Worm (Caenorhabditis elegans) whole organism, late embryonic: ENCODE measurements around the gene ZK1248.17.

Experiments used
- T23F11.4 ChIP-seq: fragments of 200-800 bp; sonication (Bioruptor generic); optimal IDR thresholded peaks from 2 replicates; lab custom pipeline; 2018; ENCODE audit warnings: mild to moderate bottlenecking, missing genetic modification characterization, missing compliant biosample characterization
- ceh-31 ChIP-seq: sonication (generic microtip); optimal IDR thresholded peaks from 2 replicates; lab custom pipeline; 2016; ENCODE audit warnings: missing genetic modification characterization, missing compliant biosample characterization
- nhr-11 ChIP-seq: fragments of 150-350 bp; optimal IDR thresholded peaks from 2 replicates; lab custom pipeline; 2014; ENCODE audit warnings: missing biosample characterization, missing genetic modification characterization
- rnt-1 ChIP-seq: sonication (generic microtip); optimal IDR thresholded peaks from 2 replicates; lab custom pipeline; 2016; ENCODE audit warnings: missing genetic modification characterization, missing compliant biosample characterization
- tbx-2 ChIP-seq: sonication (generic microtip); optimal IDR thresholded peaks from 2 replicates; lab custom pipeline; 2016; ENCODE audit warnings: missing genetic modification characterization, missing compliant biosample characterization
- ttx-3 ChIP-seq: sonication (generic microtip); optimal IDR thresholded peaks from 2 replicates; lab custom pipeline; 2016; ENCODE audit warnings: missing genetic modification reagents, missing genetic modification characterization, missing compliant biosample characterization

ce11 chrII:5841866-5842265 is 3.5 kb downstream of the ZK1248.17 start, which contains the start of gene nep-25:
- TF ChIP-seq ceh-31 (no peak), T23F11.4 (GFP tag; lab: Kevin White, UChicago) (no peak), ttx-3 (no peak), nhr-11 (tag; lab: Kevin White, UChicago) (no peak), tbx-2 (tag; lab: Kevin White, UChicago) (no peak), rnt-1 (tag; lab: Kevin White, UChicago) (no peak)
